Worm (Caenorhabditis elegans) whole organism, L1 larva: ENCODE data around the gene capg-2.
A peak's percentile ranks its signal among the peaks of the same experiment; 100 is the strongest.

Experiments used
- C04F5.9 ChIP-seq: sonication (generic microtip); optimal IDR thresholded peaks from 2 replicates; lab custom pipeline; 2016; ENCODE audit warnings: missing genetic modification characterization, missing compliant biosample characterization
- C34B4.2 ChIP-seq: sonication (generic microtip); optimal IDR thresholded peaks from 2 replicates; lab custom pipeline; 2017; ENCODE audit warnings: mild to moderate bottlenecking, missing genetic modification characterization, missing compliant biosample characterization
- F16B12.6 ChIP-seq: fragments of 150-350 bp; optimal IDR thresholded peaks from 2 replicates; lab custom pipeline; 2014; ENCODE audit warnings: missing biosample characterization, missing genetic modification characterization
- aha-1 ChIP-seq: fragments of 150-350 bp; optimal IDR thresholded peaks from 2 replicates; lab custom pipeline; 2014; ENCODE audit warnings: missing biosample characterization, missing genetic modification characterization
- ama-1 ChIP-seq: fragments of 150-350 bp; optimal IDR thresholded peaks from 2 replicates; lab custom pipeline; 2014
- ceh-63 ChIP-seq: fragments of 200-800 bp; sonication (Bioruptor generic); optimal IDR thresholded peaks from 2 replicates; lab custom pipeline; 2018; ENCODE audit warnings: mild to moderate bottlenecking, missing genetic modification characterization, missing compliant biosample characterization
- ceh-82 ChIP-seq, 3 experiments: fragments of 150-350 bp in 1 of 3; sonication (generic microtip) in 2 of 3; optimal IDR thresholded peaks; 2 replicates each; lab custom pipeline; 2014 to 2017; ENCODE audit warnings: missing biosample characterization in 3 of 3, missing genetic modification characterization in 3 of 3
- ces-1 ChIP-seq: fragments of 150-350 bp; optimal IDR thresholded peaks from 2 replicates; lab custom pipeline; 2014; ENCODE audit warnings: missing biosample characterization, missing genetic modification reagents, missing genetic modification characterization
- dsc-1 ChIP-seq: sonication (generic microtip); optimal IDR thresholded peaks from 2 replicates; lab custom pipeline; 2016; ENCODE audit warnings: mild to moderate bottlenecking, missing genetic modification characterization, missing compliant biosample characterization
- efl-1 ChIP-seq, 4 experiments: fragments of 150-350 bp; optimal IDR thresholded peaks in 3 of 4; peaks in 1 of 4; 1 replicate in 1 of 4; 2 replicates in 3 of 4; lab custom pipeline; 2014; ENCODE audit warnings: missing biosample characterization in 2 of 4, missing genetic modification characterization in 2 of 4, missing genetic modification reagents in 2 of 4
- efl-3 ChIP-seq: fragments of 200-800 bp; sonication (Bioruptor generic); optimal IDR thresholded peaks from 2 replicates; lab custom pipeline; 2018; ENCODE audit warnings: mild to moderate bottlenecking, missing genetic modification characterization, missing compliant biosample characterization
- egl-13 ChIP-seq: sonication (generic microtip); optimal IDR thresholded peaks from 2 replicates; lab custom pipeline; 2016; ENCODE audit warnings: missing genotype, missing genetic modification reagents, missing genetic modification characterization, missing compliant biosample characterization
- egl-27 ChIP-seq, 2 experiments: fragments of 150-350 bp in 1 of 2; sonication (generic microtip); optimal IDR thresholded peaks; 3 replicates each; lab custom pipeline; 2017 to 2018; ENCODE audit warnings: missing biosample characterization in 2 of 2, missing genetic modification characterization in 2 of 2, missing genetic modification reagents in 2 of 2
- ets-5 ChIP-seq: fragments of 200-800 bp; sonication (Bioruptor generic); IDR thresholded peaks from 2 replicates; pipeline ENCODE4 v1.3.6; 2022; ENCODE audit warnings: missing genetic modification characterization, missing compliant biosample characterization
- fkh-10 ChIP-seq: sonication (generic microtip); optimal IDR thresholded peaks from 2 replicates; lab custom pipeline; 2017; ENCODE audit warnings: missing biosample characterization, missing genetic modification reagents, missing genetic modification characterization
- fos-1 ChIP-seq: fragments of 150-350 bp; optimal IDR thresholded peaks from 2 replicates; lab custom pipeline; 2014; ENCODE audit warnings: missing biosample characterization, missing genetic modification characterization
- hlh-17 ChIP-seq: fragments of 200-800 bp; sonication (Bioruptor generic); optimal IDR thresholded peaks from 2 replicates; lab custom pipeline; 2018; ENCODE audit warnings: missing genetic modification characterization, mild to moderate bottlenecking, missing compliant biosample characterization, moderate library complexity, borderline replicate concordance
- lin-14 ChIP-seq: fragments of 200-800 bp; sonication (Bioruptor generic); optimal IDR thresholded peaks from 2 replicates; lab custom pipeline; 2018; ENCODE audit warnings: mild to moderate bottlenecking, missing genetic modification characterization, moderate library complexity, missing compliant biosample characterization
- lin-15B ChIP-seq: fragments of 150-350 bp; sonication (generic microtip); optimal IDR thresholded peaks from 3 replicates; lab custom pipeline; 2014; ENCODE audit warnings: missing biosample characterization, missing genetic modification characterization
- lin-35 ChIP-seq, 2 experiments: fragments of 150-350 bp; optimal IDR thresholded peaks; 2 replicates each; lab custom pipeline; 2014; ENCODE audit warnings: missing biosample characterization in 2 of 2, missing genetic modification characterization in 2 of 2, missing genetic modification reagents in 2 of 2
- lir-3 ChIP-seq: sonication (generic microtip); optimal IDR thresholded peaks from 2 replicates; lab custom pipeline; 2016; ENCODE audit warnings: mild to moderate bottlenecking, missing genetic modification characterization, moderate library complexity, missing compliant biosample characterization; ENCODE audit not compliant: poor library complexity
- lsy-2 ChIP-seq, 2 experiments: fragments of 150-350 bp; optimal IDR thresholded peaks; 2 replicates each; lab custom pipeline; 2014; ENCODE audit warnings: missing biosample characterization in 2 of 2, missing genetic modification characterization in 2 of 2
- mab-9 ChIP-seq: fragments of 200-800 bp; sonication (Bioruptor generic); IDR thresholded peaks from 2 replicates; pipeline ENCODE4 v1.3.6; 2022; ENCODE audit warnings: missing genetic modification reagents, missing genetic modification characterization, missing compliant biosample characterization
- mdl-1 ChIP-seq, 2 experiments: fragments of 150-350 bp; optimal IDR thresholded peaks; 2 replicates each; lab custom pipeline; 2014 to 2017; ENCODE audit warnings: missing biosample characterization in 2 of 2, missing genetic modification characterization in 2 of 2, inconsistent platforms in 1 of 2
- nhr-47 ChIP-seq: sonication (generic microtip); optimal IDR thresholded peaks from 2 replicates; lab custom pipeline; 2016; ENCODE audit warnings: mild to moderate bottlenecking, missing genetic modification characterization, moderate library complexity, missing compliant biosample characterization
- nhr-76 ChIP-seq: sonication (generic microtip); optimal IDR thresholded peaks from 2 replicates; lab custom pipeline; 2017; ENCODE audit warnings: missing biosample characterization, missing genetic modification characterization
- nhr-85 ChIP-seq: sonication (generic microtip); peaks from one replicate; lab custom pipeline; 2016; ENCODE audit warnings: missing genetic modification characterization, inconsistent platforms, missing compliant biosample characterization
- pag-3 ChIP-seq: sonication (generic microtip); optimal IDR thresholded peaks from 2 replicates; lab custom pipeline; 2017; ENCODE audit warnings: missing genetic modification characterization, mild to moderate bottlenecking, missing compliant biosample characterization, antibody characterized with exemption, borderline replicate concordance; ENCODE audit not compliant: insufficient read depth
- pax-3 ChIP-seq: fragments of 200-800 bp; sonication (Bioruptor generic); optimal IDR thresholded peaks from 2 replicates; lab custom pipeline; 2018; ENCODE audit warnings: mild to moderate bottlenecking, missing genetic modification characterization, moderate library complexity, missing compliant biosample characterization
- rnt-1 ChIP-seq: sonication (generic microtip); optimal IDR thresholded peaks from 2 replicates; lab custom pipeline; 2016; ENCODE audit warnings: mild to moderate bottlenecking, missing genetic modification characterization, moderate library complexity, missing compliant biosample characterization
- snpc-4 ChIP-seq: fragments of 150-350 bp; optimal IDR thresholded peaks from 2 replicates; lab custom pipeline; 2014; ENCODE audit warnings: missing biosample characterization, missing genetic modification characterization
- snu-23 ChIP-seq: sonication (generic microtip); optimal IDR thresholded peaks from 2 replicates; lab custom pipeline; 2016; ENCODE audit warnings: missing genetic modification characterization, missing compliant biosample characterization
- sptf-1 ChIP-seq: fragments of 150-350 bp; optimal IDR thresholded peaks from 2 replicates; lab custom pipeline; 2014; ENCODE audit warnings: missing biosample characterization, missing genetic modification characterization
- swsn-7 ChIP-seq: sonication (generic microtip); optimal IDR thresholded peaks from 2 replicates; lab custom pipeline; 2016; ENCODE audit warnings: missing genetic modification characterization, missing compliant biosample characterization
- tbx-2 ChIP-seq: sonication (generic microtip); optimal IDR thresholded peaks from 2 replicates; lab custom pipeline; 2016; ENCODE audit warnings: missing genetic modification characterization, missing compliant biosample characterization
- unc-62 ChIP-seq: fragments of 150-350 bp; optimal IDR thresholded peaks from 2 replicates; lab custom pipeline; 2014; ENCODE audit warnings: missing biosample characterization, missing genetic modification reagents, missing genetic modification characterization
- vab-15 ChIP-seq: sonication (generic microtip); optimal IDR thresholded peaks from 2 replicates; lab custom pipeline; 2017; ENCODE audit warnings: missing genotype, mild to moderate bottlenecking, missing genetic modification characterization, missing compliant biosample characterization
- xbp-1 ChIP-seq: sonication (generic microtip); optimal IDR thresholded peaks from 2 replicates; lab custom pipeline; 2016; ENCODE audit warnings: missing genetic modification characterization, missing compliant biosample characterization
- zip-4 ChIP-seq: fragments of 200-800 bp; sonication (Bioruptor generic); optimal IDR thresholded peaks from 2 replicates; lab custom pipeline; 2018; ENCODE audit warnings: mild to moderate bottlenecking, missing genetic modification characterization, moderate library complexity, missing compliant biosample characterization

The capg-2 gene

ce11 chrV:12310256-12310655 lies 38.6 kb downstream of the capg-2 start, which contains the start of gene hpo-30:
Gene hpo-30 (minus strand): TSS chrV:12310356.
- TF ChIP-seq pax-3 (tag; lab: Kevin White, UChicago) (no peak), egl-27 (tag; optimal IDR thresholded peaks at IDR 0.05; lab: Kevin White, UChicago) (no peak), ets-5 (no peak), efl-3 (GFP tag; lab: Kevin White, UChicago) (no peak), C04F5.9 (no peak), zip-4 (no peak), pag-3 (tag; lab: Kevin White, UChicago) (no peak), fos-1 (tag; lab: Kevin White, UChicago) (no peak), lin-15B (tag; lab: Kevin White, UChicago) (no peak), lin-35 (GFP tag; optimal IDR thresholded peaks at IDR 0.05; lab: Kevin White, UChicago) (no peak)

ce11 chrV:12314413-12314812 lies 42.7 kb downstream of the capg-2 start:
- TF ChIP-seq ets-5 (no peak), aha-1 (tag; lab: Kevin White, UChicago) (no peak), lir-3 (tag; lab: Kevin White, UChicago) (no peak), ceh-82 (tag; optimal IDR thresholded peaks at IDR 0.05; lab: Kevin White, UChicago) (no peak), vab-15 (tag; lab: Kevin White, UChicago) (no peak), lin-14 (peak; percentile 75), fkh-10 (GFP tag; lab: Kevin White, UChicago) (peak; percentile 44), lsy-2 (tag; optimal IDR thresholded peaks at IDR 0.05; lab: Kevin White, UChicago) (peak in 1 of 2 experiments; percentile 33), hlh-17 (no peak), nhr-85 (tag; lab: Kevin White, UChicago) (no peak), swsn-7 (no peak), mab-9 (GFP tag; lab: Robert Waterston, UW) (no peak), tbx-2 (tag; lab: Kevin White, UChicago) (no peak), nhr-47 (tag; lab: Kevin White, UChicago) (no peak), F16B12.6 (tag; lab: Kevin White, UChicago) (no peak), dsc-1 (tag; lab: Kevin White, UChicago) (no peak)

ce11 chrV:12316076-12316475 lies 44.4 kb downstream of the capg-2 start:
- TF ChIP-seq snu-23 (GFP tag; lab: Kevin White, UChicago), result no peak
- TF ChIP-seq ama-1 (lab: Kevin White, UChicago), result no peak
- no peak for TF ChIP-seq sptf-1 (tag; lab: Kevin White, UChicago)
- TF ChIP-seq snpc-4 (tag; lab: Kevin White, UChicago), result no peak
- no peak for TF ChIP-seq ets-5
- no peak for TF ChIP-seq nhr-76 (tag; lab: Kevin White, UChicago)
- TF ChIP-seq xbp-1, result no peak
- no peak for TF ChIP-seq efl-1 (optimal IDR thresholded peaks at IDR 0.05; lab: Kevin White, UChicago)
- no peak for TF ChIP-seq efl-1 (GFP tag; optimal IDR thresholded peaks at IDR 0.05 in 1 of 2; lab: Kevin White, UChicago)
- no peak for TF ChIP-seq unc-62 (GFP tag; lab: Kevin White, UChicago)
- TF ChIP-seq C34B4.2 (tag; lab: Kevin White, UChicago), result no peak
- no peak for TF ChIP-seq mdl-1 (tag; optimal IDR thresholded peaks at IDR 0.05; lab: Kevin White, UChicago)
- no peak for TF ChIP-seq egl-13 (tag; lab: Kevin White, UChicago)
- no peak for TF ChIP-seq ces-1 (GFP tag; lab: Kevin White, UChicago)
- TF ChIP-seq ceh-63 (GFP tag; lab: Kevin White, UChicago), result no peak
- TF ChIP-seq rnt-1, result no peak
- TF ChIP-seq, all 84 proteins: peak for 0
